Worm (Caenorhabditis elegans): ENCODE measurements around the gene ric-4.

- TF ChIP-seq flt-1 (GFP tag; IDR thresholded peaks at IDR 0.05) (no peak), tab-1 (GFP tag; IDR thresholded peaks at IDR 0.05) (no peak), ref-1 (GFP tag; conservative IDR thresholded peaks at IDR 0.05) (no peak)
Measured at ce11 chrV:10319434-10319833, 49.3 kb upstream of the ric-4 start, which contains the start of gene B0024.11.

Measured in whole organism, midembryonic.